Worm (Caenorhabditis elegans) whole organism, young adult: ENCODE measurements around the gene lin-48.

Source experiments
- F57A8.1 ChIP-seq: fragments of 200-800 bp; sonication (Bioruptor generic); optimal IDR thresholded peaks from 2 replicates; lab custom pipeline; 2018; ENCODE audit warnings: mild to moderate bottlenecking, missing genetic modification characterization, moderate library complexity, missing compliant biosample characterization
- ama-1 ChIP-seq, 3 experiments: fragments of 150-350 bp in 1 of 3; sonication (generic microtip) in 2 of 3; optimal IDR thresholded peaks; 2 replicates each; lab custom pipeline; 2014 to 2018; ENCODE audit warnings: missing biosample characterization in 2 of 3, missing genetic modification characterization in 2 of 3, missing genetic modification reagents in 2 of 3
- bed-2 ChIP-seq: fragments of 200-800 bp; sonication (Bioruptor generic); IDR thresholded peaks from 2 replicates; pipeline ENCODE4 v1.3.6; 2022; ENCODE audit warnings: missing genetic modification reagents, missing genetic modification characterization, missing compliant biosample characterization
- cebp-1 ChIP-seq, 2 experiments: fragments of 200-800 bp in 1 of 2; sonication (Bioruptor generic) in 1 of 2; sonication (generic microtip) in 1 of 2; IDR thresholded peaks in 1 of 2; optimal IDR thresholded peaks in 1 of 2; 2 replicates each; pipeline versions ENCODE4 v1.3.6 to Lab custom; 2017 to 2022; ENCODE audit warnings: missing compliant biosample characterization in 2 of 2, missing genetic modification characterization in 2 of 2, mild to moderate bottlenecking in 1 of 2, missing genetic modification reagents in 1 of 2, moderate library complexity in 1 of 2
- dox-1 ChIP-seq: fragments of 200-800 bp; sonication (Bioruptor generic); IDR thresholded peaks from 2 replicates; pipeline ENCODE4 v1.3.6; 2022; ENCODE audit warnings: missing genetic modification reagents, missing genetic modification characterization, missing compliant biosample characterization
- hsf-1 ChIP-seq: fragments of 200-800 bp; sonication (Bioruptor generic); IDR thresholded peaks from 2 replicates; pipeline ENCODE4 v1.3.6; 2022; ENCODE audit warnings: missing genetic modification reagents, missing genetic modification characterization, missing compliant biosample characterization
- lin-35 ChIP-seq, 3 experiments: fragments of 150-350 bp in 2 of 3; sonication (generic microtip) in 1 of 3; optimal IDR thresholded peaks; 2 replicates each; lab custom pipeline; 2014 to 2018; ENCODE audit warnings: missing biosample characterization in 3 of 3, missing genetic modification characterization in 3 of 3, missing genetic modification reagents in 3 of 3
- lin-54 ChIP-seq: fragments of 200-800 bp; sonication (Bioruptor generic); optimal IDR thresholded peaks from 2 replicates; lab custom pipeline; 2018; ENCODE audit warnings: mild to moderate bottlenecking, missing genetic modification characterization, missing compliant biosample characterization
- madf-6 ChIP-seq: fragments of 200-800 bp; sonication (Bioruptor generic); IDR thresholded peaks from 2 replicates; pipeline ENCODE4 v1.3.6; 2022; ENCODE audit warnings: missing genetic modification reagents, missing genetic modification characterization, missing compliant biosample characterization
- mcd-1 ChIP-seq: fragments of 200-800 bp; sonication (Bioruptor generic); IDR thresholded peaks from 2 replicates; pipeline ENCODE4 v1.3.6; 2022; ENCODE audit warnings: missing genetic modification reagents, missing genetic modification characterization, missing compliant biosample characterization
- nfyb-1 ChIP-seq: fragments of 200-800 bp; sonication (Bioruptor generic); IDR thresholded peaks from 2 replicates; pipeline ENCODE4 v1.3.6; 2022; ENCODE audit warnings: missing genetic modification reagents, missing genetic modification characterization, missing compliant biosample characterization
- tbp1 ChIP-seq: fragments of 200-800 bp; sonication (Bioruptor generic); optimal IDR thresholded peaks from 2 replicates; lab custom pipeline; 2018; ENCODE audit warnings: mild to moderate bottlenecking, missing genetic modification characterization, missing compliant biosample characterization
- ztf-22 ChIP-seq: fragments of 200-800 bp; sonication (Bioruptor generic); optimal IDR thresholded peaks from 2 replicates; lab custom pipeline; 2018; ENCODE audit warnings: mild to moderate bottlenecking, missing genetic modification characterization, moderate library complexity, missing compliant biosample characterization
- ztf-25 ChIP-seq: fragments of 200-800 bp; sonication (Bioruptor generic); IDR thresholded peaks from 2 replicates; pipeline ENCODE4 v1.3.6; 2022; ENCODE audit warnings: missing genetic modification reagents, missing genetic modification characterization, missing compliant biosample characterization
- ztf-26 ChIP-seq: sonication (generic microtip); optimal IDR thresholded peaks from 2 replicates; lab custom pipeline; 2017; ENCODE audit warnings: missing genetic modification characterization, missing compliant biosample characterization

The lin-48 gene

DNA sequence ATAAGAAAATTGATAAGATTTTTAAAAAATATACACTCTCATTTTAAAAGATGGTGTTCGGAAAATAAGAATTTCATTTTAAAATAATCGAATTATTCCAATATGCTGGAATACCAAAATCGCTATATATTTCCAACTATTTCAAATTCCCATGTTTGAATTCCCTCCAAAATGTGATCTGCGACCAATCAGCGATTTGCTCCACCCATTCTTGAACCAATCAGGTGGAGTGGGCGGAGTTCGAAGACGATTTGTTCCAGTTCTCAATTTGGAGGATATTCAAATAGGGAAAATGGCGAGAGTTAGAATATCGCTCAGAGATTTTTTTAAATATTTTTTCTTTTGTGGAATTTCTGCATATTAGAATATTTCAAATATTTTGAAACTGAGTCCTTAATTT lies 45.6 kb downstream of the lin-48 start:
- 0 out of 2 replicates have a peak, but pooled peaks have one; percentile 33 for TF ChIP-seq dox-1 (GFP tag; lab: Robert Waterston, UW)
- peak in 1 of 3 experiments; percentile 25 for TF ChIP-seq lin-35 (GFP tag; optimal IDR thresholded peaks at IDR 0.05; lab: Kevin White, UChicago)
- TF ChIP-seq F57A8.1 (GFP tag; lab: Kevin White, UChicago) = no peak
- no peak for TF ChIP-seq mcd-1 (GFP tag; lab: Robert Waterston, UW)
- TF ChIP-seq ztf-26 (tag; lab: Kevin White, UChicago) = no peak
- no peak for TF ChIP-seq ztf-22 (GFP tag; lab: Kevin White, UChicago)
- TF ChIP-seq lin-54 = peak; percentile 10
- no peak for TF ChIP-seq tbp1 (GFP tag; lab: Kevin White, UChicago)
- TF ChIP-seq cebp-1 (GFP tag; IDR thresholded peaks at IDR 0.05; lab: Robert Waterston, UW) = no peak
- TF ChIP-seq cebp-1 (tag; optimal IDR thresholded peaks at IDR 0.05; lab: Kevin White, UChicago) = peak; percentile 12
- TF ChIP-seq nfyb-1 = peak; percentile 97

DNA sequence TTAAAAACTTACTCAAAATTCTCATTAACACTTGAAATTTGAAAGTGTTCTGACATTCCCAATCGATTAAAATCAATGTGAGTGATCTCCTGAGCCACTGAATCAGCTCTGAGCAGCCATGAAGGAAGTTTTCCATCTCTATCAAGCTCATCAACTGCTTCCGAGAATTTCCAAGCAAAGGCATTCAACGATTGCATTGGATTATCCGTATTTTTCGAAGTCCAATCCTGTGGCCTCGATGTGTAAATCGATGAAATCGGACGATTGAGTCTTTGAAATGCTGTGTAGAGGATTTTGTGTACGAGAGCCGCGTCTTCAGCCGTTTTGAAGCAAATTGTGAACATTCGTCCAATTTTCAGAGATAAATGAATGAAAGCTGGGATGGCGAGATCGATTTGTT lies 50.7 kb downstream of the lin-48 start:
- TF ChIP-seq hsf-1 (GFP tag; lab: Robert Waterston, UW) = no peak
- 0 out of 2 replicates have a peak, but pooled peaks have one; percentile 27 for TF ChIP-seq madf-6
- peak; percentile 51 for TF ChIP-seq ama-1 (optimal IDR thresholded peaks at IDR 0.05; lab: Kevin White, UChicago)
- no peak for TF ChIP-seq ama-1 (GFP tag; optimal IDR thresholded peaks at IDR 0.05; lab: Kevin White, UChicago)
- TF ChIP-seq bed-2 (GFP tag; lab: Robert Waterston, UW) = no peak
- TF ChIP-seq ztf-25 (GFP tag; lab: Robert Waterston, UW) = no peak
